Fruit fly (Drosophila melanogaster): ENCODE measurements around the gene CG10859.
A peak's percentile ranks its signal among the peaks of the same experiment; 100 is the strongest.

CG10859 gene

DNA sequence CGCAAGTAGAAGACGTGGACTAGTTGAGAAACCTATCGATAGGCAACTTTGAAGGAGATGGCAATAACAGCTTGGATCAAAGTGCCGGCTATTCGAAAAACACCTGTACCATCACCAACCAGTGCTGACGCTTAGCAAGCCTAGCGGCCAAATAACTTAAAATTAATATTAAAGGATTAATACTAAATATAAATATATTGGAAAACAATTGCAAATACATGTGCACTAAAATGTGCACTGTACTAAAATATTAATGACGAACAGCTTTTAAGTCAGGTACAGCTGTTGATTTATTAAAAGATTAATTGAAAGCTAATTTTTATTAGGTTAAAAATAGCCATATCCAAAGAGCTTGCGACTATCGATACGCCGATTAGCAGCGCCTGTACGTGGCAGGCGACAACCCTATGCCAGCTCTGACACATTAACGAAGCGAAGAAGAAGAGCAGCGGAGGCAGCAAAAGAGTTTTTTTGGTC is 19.9 kb downstream of the CG10859 start, which contains the start of the genes CG9302 and beta'COP (continued):
- TF ChIP-seq CG12659 (GFP tag; optimal IDR thresholded peaks at IDR 0.05) (peak; percentile 89), BtbVII (GFP tag; optimal IDR thresholded peaks at IDR 0.05) (no peak), CG8290 (GFP tag; optimal IDR thresholded peaks at IDR 0.05) (peak; percentile 47), CG8290 (tag; optimal IDR thresholded peaks at IDR 0.05) (peak in 1 of 2 experiments; percentile 15), tx (GFP tag; optimal IDR thresholded peaks at IDR 0.05) (peak; percentile 5), CG7987 (GFP tag; optimal IDR thresholded peaks at IDR 0.05) (peak; percentile 33), CG12942 (GFP tag; optimal IDR thresholded peaks at IDR 0.05) (peak; percentile 52), btn (GFP tag; optimal IDR thresholded peaks at IDR 0.05) (no peak), fu2 (GFP tag; optimal IDR thresholded peaks at IDR 0.05) (no peak), CG14441 (GFP tag; IDR thresholded peaks at IDR 0.05) (peak; percentile 48), Doc3 (GFP tag; IDR thresholded peaks at IDR 0.05; ENCODE audit: partially characterized antibody) (peak; percentile 57), tin (GFP tag; optimal IDR thresholded peaks at IDR 0.05) (peak; percentile 60), CG32767 (GFP tag; IDR thresholded peaks at IDR 0.05) (0 out of 2 replicates have a peak, but pooled peaks have one; percentile 39), HmgZ (tag; optimal IDR thresholded peaks at IDR 0.05) (peak; percentile 42), CG33213 (GFP tag; optimal IDR thresholded peaks at IDR 0.05) (peak; percentile 14), unc-4 (GFP tag; IDR thresholded peaks at IDR 0.05; ENCODE audit: partially characterized antibody) (peak; percentile 71), Ada2b (GFP tag; IDR thresholded peaks at IDR 0.05) (no peak), CG13287 (GFP tag; IDR thresholded peaks at IDR 0.05; ENCODE audit: partially characterized antibody) (peak; percentile 74), CG15601 (tag; optimal IDR thresholded peaks at IDR 0.05) (peak; percentile 68), CG10654 (GFP tag; optimal IDR thresholded peaks at IDR 0.05) (peak; percentile 53), Myb (GFP tag; optimal IDR thresholded peaks at IDR 0.05) (no peak), CG15696 (tag; optimal IDR thresholded peaks at IDR 0.05) (peak; percentile 79), CG16813 (GFP tag; IDR thresholded peaks at IDR 0.05; ENCODE audit: partially characterized antibody) (peak; percentile 72), Abd-B (GFP tag; optimal IDR thresholded peaks at IDR 0.05) (peak; percentile 91), CG13894 (tag; optimal IDR thresholded peaks at IDR 0.05) (no peak), crp (GFP tag; optimal IDR thresholded peaks at IDR 0.05) (peak in 1 of 2 experiments; percentile 39), H2.0 (GFP tag; IDR thresholded peaks at IDR 0.05) (no peak), nerfin-1 (tag; optimal IDR thresholded peaks at IDR 0.05) (peak; percentile 49), CG11093 (GFP tag; IDR thresholded peaks at IDR 0.05) (peak; percentile 44; the same call in 1 of the 3 replicates), CG1647 (GFP tag; optimal IDR thresholded peaks at IDR 0.05) (peak; percentile 25), stwl (tag; optimal IDR thresholded peaks at IDR 0.05) (peak; percentile 38), pan (optimal IDR thresholded peaks at IDR 0.05) (peak in 1 of 2 experiments; percentile 72), pan (GFP tag; optimal IDR thresholded peaks at IDR 0.05 in 1 of 2, IDR thresholded peaks at IDR 0.05 in 1 of 2) (peak; percentile 47 to 72), tgo (GFP tag; IDR thresholded peaks at IDR 0.05) (peak; percentile 54; the same call in 1 of the 3 replicates), CoRest (tag; optimal IDR thresholded peaks at IDR 0.05) (peak; percentile 88), caup (GFP tag; optimal IDR thresholded peaks at IDR 0.05; ENCODE audit: severe bottlenecking) (peak; percentile 48), CG6272 (GFP tag; IDR thresholded peaks at IDR 0.05) (peak; percentile 58; the same call in 1 of the 2 replicates), CG8478 (optimal IDR thresholded peaks at IDR 0.05) (no peak), HHEX (GFP tag; optimal IDR thresholded peaks at IDR 0.05) (peak; percentile 54), CG2129 (GFP tag; IDR thresholded peaks at IDR 0.05; ENCODE audit: partially characterized antibody) (no peak), bcd (GFP tag; optimal IDR thresholded peaks at IDR 0.05) (peak; percentile 80), E2f1 (GFP tag; IDR thresholded peaks at IDR 0.05) (no peak), Pdp1 (GFP tag; optimal IDR thresholded peaks at IDR 0.05) (peak; percentile 15 to 57), unpg (GFP tag; optimal IDR thresholded peaks at IDR 0.05) (peak; percentile 58), CG11247 (GFP tag; IDR thresholded peaks at IDR 0.05) (peak; percentile 39), hbn (GFP tag; IDR thresholded peaks at IDR 0.05; ENCODE audit: partially characterized antibody) (peak; percentile 49; the same call in 1 of the 2 replicates), Mrtf (GFP tag; IDR thresholded peaks at IDR 0.05) (no peak), Adf1 (GFP tag; IDR thresholded peaks at IDR 0.05) (peak; percentile 48; the same call in 1 of the 2 replicates), mam (GFP tag; optimal IDR thresholded peaks at IDR 0.05) (peak; percentile 71), odd (GFP tag; optimal IDR thresholded peaks at IDR 0.05) (no peak)

All from whole organism, embryonic.